Worm (Caenorhabditis elegans) whole organism, midembryonic: ENCODE data around the gene ima-1.

Experiments
- cog-1 ChIP-seq: sonication (generic microtip); optimal IDR thresholded peaks from 2 replicates; lab custom pipeline; 2016; ENCODE audit warnings: missing genetic modification characterization, missing compliant biosample characterization
- flt-1 ChIP-seq: fragments of 200-800 bp; sonication (Bioruptor generic); IDR thresholded peaks from 2 replicates; pipeline ENCODE4 v1.3.6; 2022; ENCODE audit warnings: missing genetic modification characterization, missing compliant biosample characterization
- klf-2 ChIP-seq: fragments of 200-800 bp; sonication (Bioruptor generic); conservative IDR thresholded peaks from 2 replicates; pipeline ENCODE4 v1.3.6; 2022; ENCODE audit warnings: missing genetic modification reagents, missing genetic modification characterization, missing compliant biosample characterization
- ztf-23 ChIP-seq: fragments of 200-800 bp; sonication (Bioruptor generic); IDR thresholded peaks from 2 replicates; pipeline ENCODE4 v1.3.6; 2022; ENCODE audit warnings: missing genetic modification reagents, missing genetic modification characterization, missing compliant biosample characterization

DNA sequence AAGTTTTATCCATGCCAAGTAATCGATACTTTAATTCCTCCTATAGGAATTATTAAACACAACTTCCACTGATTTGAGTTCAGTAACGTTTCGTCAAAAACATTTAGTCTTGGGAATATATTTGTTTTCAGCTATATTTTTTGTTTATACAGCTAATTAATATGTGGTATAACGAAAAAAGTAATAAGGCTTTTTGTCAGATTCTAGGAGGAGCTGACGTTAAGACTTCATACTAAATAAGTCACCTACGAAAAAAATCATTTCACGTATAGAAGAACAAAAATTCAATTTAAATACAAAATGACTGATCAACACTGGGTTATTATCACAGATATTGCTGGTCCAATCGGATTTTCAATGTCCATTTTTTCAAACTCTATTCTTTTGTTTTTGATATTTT, 29.3 kb downstream of the ima-1 start, which contains the start of gene str-115:
- TF ChIP-seq ztf-23 (GFP tag; lab: Robert Waterston, UW) (no peak), flt-1 (GFP tag; lab: Robert Waterston, UW) (no peak), klf-2 (GFP tag; lab: Robert Waterston, UW) (no peak), cog-1 (tag; lab: Kevin White, UChicago) (no peak)
